Worm (Caenorhabditis elegans) whole organism, L1 larva: ENCODE measurements around the gene Y54G2A.18.

ENCODE experiments used
- C34B4.2 ChIP-seq: sonication (generic microtip); optimal IDR thresholded peaks from 2 replicates; lab custom pipeline; 2017; ENCODE audit warnings: mild to moderate bottlenecking, missing genetic modification characterization, missing compliant biosample characterization
- F16B12.6 ChIP-seq: fragments of 150-350 bp; optimal IDR thresholded peaks from 2 replicates; lab custom pipeline; 2014; ENCODE audit warnings: missing biosample characterization, missing genetic modification characterization
- ceh-63 ChIP-seq: fragments of 200-800 bp; sonication (Bioruptor generic); optimal IDR thresholded peaks from 2 replicates; lab custom pipeline; 2018; ENCODE audit warnings: mild to moderate bottlenecking, missing genetic modification characterization, missing compliant biosample characterization
- ces-1 ChIP-seq: fragments of 150-350 bp; optimal IDR thresholded peaks from 2 replicates; lab custom pipeline; 2014; ENCODE audit warnings: missing biosample characterization, missing genetic modification reagents, missing genetic modification characterization
- dsc-1 ChIP-seq: sonication (generic microtip); optimal IDR thresholded peaks from 2 replicates; lab custom pipeline; 2016; ENCODE audit warnings: mild to moderate bottlenecking, missing genetic modification characterization, missing compliant biosample characterization
- efl-1 ChIP-seq, 4 experiments: fragments of 150-350 bp; optimal IDR thresholded peaks in 3 of 4; peaks in 1 of 4; 1 replicate in 1 of 4; 2 replicates in 3 of 4; lab custom pipeline; 2014; ENCODE audit warnings: missing biosample characterization in 2 of 4, missing genetic modification characterization in 2 of 4, missing genetic modification reagents in 2 of 4
- egl-13 ChIP-seq: sonication (generic microtip); optimal IDR thresholded peaks from 2 replicates; lab custom pipeline; 2016; ENCODE audit warnings: missing genotype, missing genetic modification reagents, missing genetic modification characterization, missing compliant biosample characterization
- egl-27 ChIP-seq, 2 experiments: fragments of 150-350 bp in 1 of 2; sonication (generic microtip); optimal IDR thresholded peaks; 3 replicates each; lab custom pipeline; 2017 to 2018; ENCODE audit warnings: missing biosample characterization in 2 of 2, missing genetic modification characterization in 2 of 2, missing genetic modification reagents in 2 of 2
- elt-2 ChIP-seq: sonication (generic microtip); optimal IDR thresholded peaks from 2 replicates; lab custom pipeline; 2016; ENCODE audit warnings: missing genetic modification characterization, mild to moderate bottlenecking, inconsistent platforms, missing compliant biosample characterization, missing genetic modification reagents
- elt-3 ChIP-seq, 6 experiments: fragments of 150-350 bp in 1 of 6; sonication (generic microtip); optimal IDR thresholded peaks; 2 replicates each; lab custom pipeline; 2017 to 2018; ENCODE audit warnings: missing biosample characterization in 6 of 6, missing genetic modification characterization in 6 of 6, inconsistent platforms in 1 of 6
- fkh-4 ChIP-seq: sonication (generic microtip); optimal IDR thresholded peaks from 2 replicates; lab custom pipeline; 2016; ENCODE audit warnings: missing compliant biosample characterization, missing genetic modification characterization, borderline replicate concordance
- fkh-8 ChIP-seq: sonication (generic microtip); optimal IDR thresholded peaks from 2 replicates; lab custom pipeline; 2016; ENCODE audit warnings: mild to moderate bottlenecking, missing genetic modification characterization, missing compliant biosample characterization
- hpl-2 ChIP-seq: fragments of 150-350 bp; optimal IDR thresholded peaks from 2 replicates; lab custom pipeline; 2014; ENCODE audit warnings: missing biosample characterization, missing genetic modification reagents, missing genetic modification characterization
- lin-14 ChIP-seq: fragments of 200-800 bp; sonication (Bioruptor generic); optimal IDR thresholded peaks from 2 replicates; lab custom pipeline; 2018; ENCODE audit warnings: mild to moderate bottlenecking, missing genetic modification characterization, moderate library complexity, missing compliant biosample characterization
- lin-15B ChIP-seq: fragments of 150-350 bp; sonication (generic microtip); optimal IDR thresholded peaks from 3 replicates; lab custom pipeline; 2014; ENCODE audit warnings: missing biosample characterization, missing genetic modification characterization
- lin-35 ChIP-seq, 2 experiments: fragments of 150-350 bp; optimal IDR thresholded peaks; 2 replicates each; lab custom pipeline; 2014; ENCODE audit warnings: missing biosample characterization in 2 of 2, missing genetic modification characterization in 2 of 2, missing genetic modification reagents in 2 of 2
- lin-39 ChIP-seq: fragments of 150-350 bp; optimal IDR thresholded peaks from 2 replicates; lab custom pipeline; 2014; ENCODE audit warnings: missing biosample characterization, missing genetic modification reagents, missing genetic modification characterization
- lir-3 ChIP-seq: sonication (generic microtip); optimal IDR thresholded peaks from 2 replicates; lab custom pipeline; 2016; ENCODE audit warnings: mild to moderate bottlenecking, missing genetic modification characterization, moderate library complexity, missing compliant biosample characterization; ENCODE audit not compliant: poor library complexity
- lsy-2 ChIP-seq, 2 experiments: fragments of 150-350 bp; optimal IDR thresholded peaks; 2 replicates each; lab custom pipeline; 2014; ENCODE audit warnings: missing biosample characterization in 2 of 2, missing genetic modification characterization in 2 of 2
- mdl-1 ChIP-seq, 2 experiments: fragments of 150-350 bp; optimal IDR thresholded peaks; 2 replicates each; lab custom pipeline; 2014 to 2017; ENCODE audit warnings: missing biosample characterization in 2 of 2, missing genetic modification characterization in 2 of 2, inconsistent platforms in 1 of 2
- nhr-11 ChIP-seq: fragments of 150-350 bp; optimal IDR thresholded peaks from 2 replicates; lab custom pipeline; 2014; ENCODE audit warnings: missing biosample characterization, missing genetic modification characterization
- nhr-19 ChIP-seq: fragments of 200-800 bp; sonication (Bioruptor generic); conservative IDR thresholded peaks from 2 replicates; pipeline ENCODE4 v1.3.6; 2022; ENCODE audit warnings: missing genetic modification characterization, missing compliant biosample characterization
- nhr-71 ChIP-seq: sonication (generic microtip); optimal IDR thresholded peaks from 2 replicates; lab custom pipeline; 2016; ENCODE audit warnings: mild to moderate bottlenecking, missing genetic modification characterization, moderate library complexity, missing compliant biosample characterization
- nhr-77 ChIP-seq: fragments of 150-350 bp; optimal IDR thresholded peaks from 2 replicates; lab custom pipeline; 2014; ENCODE audit warnings: missing biosample characterization, missing genetic modification characterization
- nhr-85 ChIP-seq: sonication (generic microtip); peaks from one replicate; lab custom pipeline; 2016; ENCODE audit warnings: missing genetic modification characterization, inconsistent platforms, missing compliant biosample characterization
- rnt-1 ChIP-seq: sonication (generic microtip); optimal IDR thresholded peaks from 2 replicates; lab custom pipeline; 2016; ENCODE audit warnings: mild to moderate bottlenecking, missing genetic modification characterization, moderate library complexity, missing compliant biosample characterization
- snpc-4 ChIP-seq: fragments of 150-350 bp; optimal IDR thresholded peaks from 2 replicates; lab custom pipeline; 2014; ENCODE audit warnings: missing biosample characterization, missing genetic modification characterization
- snu-23 ChIP-seq: sonication (generic microtip); optimal IDR thresholded peaks from 2 replicates; lab custom pipeline; 2016; ENCODE audit warnings: missing genetic modification characterization, missing compliant biosample characterization
- tlp-1 ChIP-seq: fragments of 150-350 bp; optimal IDR thresholded peaks from 2 replicates; lab custom pipeline; 2014; ENCODE audit warnings: missing biosample characterization, missing genetic modification characterization
- unc-130 ChIP-seq: fragments of 150-350 bp; optimal IDR thresholded peaks from 2 replicates; lab custom pipeline; 2017; ENCODE audit warnings: missing biosample characterization, missing genetic modification characterization, inconsistent platforms
- unc-30 ChIP-seq: sonication (generic microtip); optimal IDR thresholded peaks from 2 replicates; lab custom pipeline; 2017; ENCODE audit warnings: missing biosample characterization, missing genetic modification characterization
- unc-62 ChIP-seq: fragments of 150-350 bp; optimal IDR thresholded peaks from 2 replicates; lab custom pipeline; 2014; ENCODE audit warnings: missing biosample characterization, missing genetic modification reagents, missing genetic modification characterization
- unc-86 ChIP-seq: sonication (generic microtip); optimal IDR thresholded peaks from 2 replicates; lab custom pipeline; 2016; ENCODE audit warnings: missing genetic modification characterization, missing compliant biosample characterization
- unc-98 ChIP-seq: fragments of 200-800 bp; sonication (Bioruptor generic); IDR thresholded peaks from 2 replicates; pipeline ENCODE4 v1.3.6; 2022; ENCODE audit warnings: missing genetic modification characterization, missing compliant biosample characterization
- vab-15 ChIP-seq: sonication (generic microtip); optimal IDR thresholded peaks from 2 replicates; lab custom pipeline; 2017; ENCODE audit warnings: missing genotype, mild to moderate bottlenecking, missing genetic modification characterization, missing compliant biosample characterization
- zag-1 ChIP-seq: fragments of 150-350 bp; optimal IDR thresholded peaks from 2 replicates; lab custom pipeline; 2014; ENCODE audit warnings: missing biosample characterization, missing genetic modification characterization
- zip-4 ChIP-seq: fragments of 200-800 bp; sonication (Bioruptor generic); optimal IDR thresholded peaks from 2 replicates; lab custom pipeline; 2018; ENCODE audit warnings: mild to moderate bottlenecking, missing genetic modification characterization, moderate library complexity, missing compliant biosample characterization
- ztf-11 ChIP-seq, 2 experiments: sonication (generic microtip); optimal IDR thresholded peaks; 2 replicates each; lab custom pipeline; 2016 to 2017; ENCODE audit warnings: missing genetic modification characterization in 2 of 2, missing biosample characterization in 1 of 2, missing compliant biosample characterization in 1 of 2

Gene Y54G2A.18

DNA sequence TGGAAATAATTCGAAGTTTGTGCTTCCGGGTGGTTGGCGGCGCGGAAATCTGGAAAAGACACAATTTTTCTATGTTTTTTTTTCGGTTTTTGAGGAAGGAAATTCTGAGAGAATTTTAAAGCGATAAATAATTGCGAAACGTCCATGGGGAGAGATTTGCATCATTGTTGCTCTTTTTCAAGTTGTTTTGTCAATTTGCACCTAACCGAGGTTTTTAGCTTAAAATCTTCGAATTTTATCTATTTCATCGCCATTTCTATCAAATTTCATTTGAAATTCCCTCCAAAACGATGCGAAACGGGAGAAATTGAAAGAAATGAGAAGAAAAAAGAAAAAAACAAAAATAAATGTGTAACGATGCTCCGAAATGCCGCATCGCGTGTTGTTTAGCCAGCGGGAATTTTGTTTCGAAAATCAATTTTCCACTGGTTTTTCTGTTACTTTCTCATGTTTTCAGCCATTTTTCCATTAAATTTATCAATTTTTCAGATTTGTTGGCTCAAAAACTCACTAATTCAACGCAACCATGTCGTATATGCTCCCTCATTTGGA is 1.8 kb downstream of the Y54G2A.18 start, which contains the start of the genes nprt-1 and dib-1 (continued):
- TF ChIP-seq fkh-4 (tag; lab: Kevin White, UChicago) (no peak), elt-2 (tag; lab: Kevin White, UChicago) (no peak), snu-23 (GFP tag; lab: Kevin White, UChicago) (peak; percentile 78), tlp-1 (tag; lab: Kevin White, UChicago) (no peak), ceh-63 (GFP tag; lab: Kevin White, UChicago) (no peak), lin-15B (tag; lab: Kevin White, UChicago) (no peak), lsy-2 (tag; optimal IDR thresholded peaks at IDR 0.05; lab: Kevin White, UChicago) (peak; percentile 70 to 89), mdl-1 (tag; optimal IDR thresholded peaks at IDR 0.05; lab: Kevin White, UChicago) (peak in 1 of 2 experiments; percentile 16), unc-30 (no peak), nhr-19 (peak; percentile 54), ztf-11 (tag; optimal IDR thresholded peaks at IDR 0.05; lab: Kevin White, UChicago) (no peak)

DNA sequence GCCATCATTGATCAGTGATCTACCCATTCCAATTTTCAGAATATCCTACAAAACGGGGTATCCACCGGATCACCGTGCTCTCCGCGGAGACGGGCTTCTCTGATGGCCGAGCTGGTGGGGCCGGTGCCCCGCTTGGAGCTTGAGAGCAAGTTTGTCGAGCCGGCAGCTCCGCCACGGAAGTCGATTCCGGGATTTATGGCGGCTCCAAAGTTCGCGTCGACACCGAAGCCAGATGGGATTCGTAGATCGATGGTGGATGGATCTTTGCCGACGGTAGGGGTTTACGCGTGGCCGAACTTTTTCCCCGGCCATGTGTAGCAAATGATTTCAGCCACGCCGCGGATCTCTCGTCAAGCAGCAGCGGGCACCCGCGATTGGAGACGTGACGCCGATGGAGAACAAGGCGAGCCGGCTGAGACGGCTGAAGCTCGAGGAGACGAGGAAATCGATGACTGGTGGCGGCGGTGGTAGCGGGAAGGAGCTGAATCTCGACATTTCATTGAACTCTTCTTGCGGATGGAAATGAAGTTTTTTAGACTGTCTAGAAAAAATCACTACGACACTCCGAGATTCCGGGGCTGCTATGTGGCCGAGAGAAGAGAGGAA is 3.7 kb downstream of the Y54G2A.18 start:
- TF ChIP-seq lin-35 (GFP tag; optimal IDR thresholded peaks at IDR 0.05; lab: Kevin White, UChicago) (no peak), efl-1 (optimal IDR thresholded peaks at IDR 0.05; lab: Kevin White, UChicago) (no peak), efl-1 (GFP tag; optimal IDR thresholded peaks at IDR 0.05 in 1 of 2; lab: Kevin White, UChicago) (peak in 1 of 2 experiments; percentile 43), elt-3 (tag; optimal IDR thresholded peaks at IDR 0.05; lab: Kevin White, UChicago) (no peak), hpl-2 (GFP tag; lab: Kevin White, UChicago) (no peak), lin-14 (no peak), vab-15 (tag; lab: Kevin White, UChicago) (no peak)

DNA sequence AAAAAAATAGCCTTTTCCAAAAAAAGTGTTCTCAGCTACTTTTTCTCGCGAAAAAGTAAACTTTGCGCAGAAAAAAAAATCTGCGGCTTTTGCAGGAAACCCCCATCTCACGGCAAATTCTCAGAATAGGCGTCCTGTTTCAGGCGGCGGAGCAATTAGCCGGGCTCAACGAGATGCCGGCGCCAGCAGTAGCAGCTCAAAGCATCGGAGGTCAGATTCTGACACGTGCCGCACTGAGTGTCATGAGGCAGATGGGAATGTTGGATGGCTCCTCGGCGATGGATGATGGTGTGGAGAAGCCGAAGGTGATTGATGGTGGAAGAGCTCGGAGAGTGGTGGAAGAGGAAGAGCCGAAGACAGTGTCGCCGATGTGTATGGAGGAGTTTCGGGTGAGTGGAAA is 5.0 kb downstream of the Y54G2A.18 start:
- TF ChIP-seq mdl-1 (tag; optimal IDR thresholded peaks at IDR 0.05; lab: Kevin White, UChicago) (no peak), ces-1 (GFP tag; lab: Kevin White, UChicago) (no peak), unc-86 (tag; lab: Kevin White, UChicago) (peak; percentile 10)

DNA sequence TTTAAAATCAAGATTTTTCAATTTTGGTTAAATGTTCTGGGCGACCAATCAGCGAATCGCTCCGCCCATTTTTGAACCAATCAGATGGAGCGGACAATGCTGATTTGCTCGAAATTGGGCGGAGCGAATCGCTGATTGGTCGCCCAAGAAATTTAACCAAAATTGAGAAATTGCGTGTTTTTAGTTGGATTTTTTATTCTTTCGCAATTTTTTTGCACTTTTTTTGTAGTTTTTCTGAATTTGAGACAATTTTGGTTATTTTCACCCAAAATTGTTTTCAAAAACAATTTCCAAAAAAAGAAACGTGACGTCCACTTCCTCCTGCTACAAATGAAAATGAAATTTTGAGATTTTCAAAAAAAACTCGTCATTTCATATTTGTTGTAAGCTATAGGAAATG is 5.6 kb downstream of the Y54G2A.18 start, which contains the start of gene dml-1:
Gene dml-1, plus strand, starts transcription at position 301 of the 400 bp plus-strand sequence.
- TF ChIP-seq vab-15 (tag; lab: Kevin White, UChicago) (no peak), tlp-1 (tag; lab: Kevin White, UChicago) (no peak), nhr-77 (no peak)
- TF ChIP-seq, all 84 proteins: peak for 0

DNA sequence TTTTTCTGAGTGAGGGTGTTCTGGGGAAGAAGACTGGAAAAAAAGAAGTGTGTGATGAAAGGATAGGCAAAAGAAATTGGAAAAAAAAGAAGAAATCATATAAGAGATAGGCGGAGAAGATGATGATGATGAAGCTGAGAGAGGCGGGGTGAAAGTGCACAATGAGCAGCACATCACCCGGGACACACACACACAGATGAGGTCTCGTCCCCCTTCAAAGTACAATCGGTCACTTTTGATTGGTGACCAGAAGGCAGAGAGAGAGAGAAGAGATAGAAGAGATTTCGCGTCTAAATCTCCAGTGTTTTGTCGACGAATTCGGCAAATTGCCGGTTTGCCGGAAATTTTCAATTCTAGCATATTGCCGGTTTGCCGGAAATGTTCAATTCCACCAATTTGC is 7.0 kb downstream of the Y54G2A.18 start:
- TF ChIP-seq rnt-1 (tag; lab: Kevin White, UChicago) = peak; percentile 54
- peak; percentile 5 for TF ChIP-seq unc-130 (tag; lab: Kevin White, UChicago)
- TF ChIP-seq nhr-71 (tag; lab: Kevin White, UChicago) = no peak
- TF ChIP-seq dsc-1 = peak; percentile 38

- TF ChIP-seq snpc-4 = no peak
- no peak for TF ChIP-seq ceh-63 (GFP tag; lab: Kevin White, UChicago)
- TF ChIP-seq nhr-19 = no peak
- no peak for TF ChIP-seq fkh-8 (tag; lab: Kevin White, UChicago)
- TF ChIP-seq F16B12.6 (tag; lab: Kevin White, UChicago) = no peak
- TF ChIP-seq zag-1 (tag; lab: Kevin White, UChicago) = no peak
- TF ChIP-seq C34B4.2 (tag; lab: Kevin White, UChicago) = no peak
- TF ChIP-seq lin-35 (GFP tag; optimal IDR thresholded peaks at IDR 0.05; lab: Kevin White, UChicago) = no peak
- TF ChIP-seq lir-3 (tag; lab: Kevin White, UChicago) = no peak
- no peak for TF ChIP-seq mdl-1 (tag; optimal IDR thresholded peaks at IDR 0.05; lab: Kevin White, UChicago)
- no peak for TF ChIP-seq zip-4 (GFP tag; lab: Kevin White, UChicago)
- TF ChIP-seq nhr-85 (tag; lab: Kevin White, UChicago) = no peak
- no peak for TF ChIP-seq egl-13
- no peak for TF ChIP-seq elt-3 (tag; optimal IDR thresholded peaks at IDR 0.05; lab: Kevin White, UChicago)
- no peak for TF ChIP-seq lin-39 (tag; lab: Kevin White, UChicago)
- TF ChIP-seq unc-98 = no peak
- TF ChIP-seq fkh-4 (tag; lab: Kevin White, UChicago) = no peak
- no peak for TF ChIP-seq egl-27 (tag; optimal IDR thresholded peaks at IDR 0.05; lab: Kevin White, UChicago)
- no peak for TF ChIP-seq nhr-11 (tag; lab: Kevin White, UChicago)
- TF ChIP-seq unc-62 = no peak
Observed at ce11 chrIV:2864743-2865142, 27.6 kb downstream of the Y54G2A.18 start, which contains the start of gene Y54G2A.16. Y54G2A.16 (minus strand) TSS chrIV:2864843.
